Worm (Caenorhabditis elegans) whole organism, mixed stage, embryonic: ENCODE measurements around the gene R01H2.8.

Source experiments
- blmp-1 ChIP-seq: fragments of 150-350 bp; optimal IDR thresholded peaks from 2 replicates; lab custom pipeline; 2014; ENCODE audit warnings: missing biosample characterization, missing genetic modification characterization
- elt-3 ChIP-seq: fragments of 150-350 bp; optimal IDR thresholded peaks from 2 replicates; lab custom pipeline; 2014; ENCODE audit warnings: missing biosample characterization, missing genetic modification characterization
- lin-13 ChIP-seq: fragments of 150-350 bp; optimal IDR thresholded peaks from 2 replicates; lab custom pipeline; 2014; ENCODE audit warnings: missing biosample characterization, missing genetic modification characterization
- mls-2 ChIP-seq: sonication (generic microtip); optimal IDR thresholded peaks from 2 replicates; lab custom pipeline; 2016; ENCODE audit warnings: mild to moderate bottlenecking, missing genetic modification characterization, moderate library complexity, missing compliant biosample characterization
- nhr-237 ChIP-seq: fragments of 150-350 bp; optimal IDR thresholded peaks from 2 replicates; lab custom pipeline; 2014; ENCODE audit warnings: missing biosample characterization, missing genetic modification characterization
- nhr-28 ChIP-seq: fragments of 150-350 bp; optimal IDR thresholded peaks from 2 replicates; lab custom pipeline; 2014; ENCODE audit warnings: missing biosample characterization, missing genetic modification characterization
- pha-4 ChIP-seq: fragments of 150-350 bp; optimal IDR thresholded peaks from 2 replicates; lab custom pipeline; 2018; ENCODE audit warnings: missing biosample characterization, missing genetic modification reagents, missing genetic modification characterization
- snpc-4 ChIP-seq: fragments of 150-350 bp; optimal IDR thresholded peaks from 2 replicates; lab custom pipeline; 2014; ENCODE audit warnings: missing biosample characterization, missing genetic modification characterization
- unc-120 ChIP-seq: sonication (generic microtip); optimal IDR thresholded peaks from 2 replicates; lab custom pipeline; 2017; ENCODE audit warnings: missing genetic modification characterization, missing compliant biosample characterization; ENCODE audit not compliant: poor library complexity, severe bottlenecking
- ztf-11 ChIP-seq: fragments of 150-350 bp; optimal IDR thresholded peaks from 2 replicates; lab custom pipeline; 2014; ENCODE audit warnings: missing biosample characterization, missing genetic modification characterization

DNA sequence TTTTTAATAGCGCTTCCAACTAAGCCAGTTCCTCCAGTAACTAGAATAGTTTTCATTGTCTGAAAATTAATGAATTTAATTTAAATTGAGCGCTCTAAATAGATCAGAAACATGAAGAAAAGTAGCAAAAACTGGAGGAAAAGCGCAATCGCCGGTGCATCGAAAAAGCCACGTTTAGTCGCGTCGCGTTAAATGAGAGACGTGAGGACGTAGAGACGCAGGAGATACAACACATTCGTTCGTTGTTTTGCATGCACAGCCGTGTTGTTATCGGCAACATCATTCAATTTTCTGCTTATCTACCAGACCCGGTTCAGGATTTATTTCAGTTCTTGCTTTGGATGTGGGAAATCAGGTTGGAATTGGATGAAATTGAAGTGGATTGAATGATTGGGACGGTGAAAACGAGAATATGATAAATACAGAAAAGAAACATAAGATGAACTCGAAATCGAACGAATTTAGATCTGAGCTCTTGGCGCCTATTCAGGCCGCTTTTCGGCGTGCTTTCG lies 1.4 kb upstream of the R01H2.8 start, which contains the start of gene ger-1:
- TF ChIP-seq blmp-1 (tag; lab: Kevin White, UChicago) = no peak
- no peak for TF ChIP-seq snpc-4 (tag; lab: Kevin White, UChicago)
- no peak for TF ChIP-seq ztf-11 (tag; lab: Kevin White, UChicago)
- TF ChIP-seq nhr-237 (tag; lab: Kevin White, UChicago) = no peak
- TF ChIP-seq lin-13 (tag; lab: Kevin White, UChicago) = no peak
- no peak for TF ChIP-seq pha-4
- no peak for TF ChIP-seq elt-3 (tag; lab: Kevin White, UChicago)
- TF ChIP-seq mls-2 (tag; lab: Kevin White, UChicago) = no peak
- TF ChIP-seq unc-120 (tag; lab: Kevin White, UChicago) = no peak
- TF ChIP-seq nhr-28 (tag; lab: Kevin White, UChicago) = no peak
